Fruit fly (Drosophila melanogaster): ENCODE data around the gene CG33494.

CG33494 gene

DNA sequence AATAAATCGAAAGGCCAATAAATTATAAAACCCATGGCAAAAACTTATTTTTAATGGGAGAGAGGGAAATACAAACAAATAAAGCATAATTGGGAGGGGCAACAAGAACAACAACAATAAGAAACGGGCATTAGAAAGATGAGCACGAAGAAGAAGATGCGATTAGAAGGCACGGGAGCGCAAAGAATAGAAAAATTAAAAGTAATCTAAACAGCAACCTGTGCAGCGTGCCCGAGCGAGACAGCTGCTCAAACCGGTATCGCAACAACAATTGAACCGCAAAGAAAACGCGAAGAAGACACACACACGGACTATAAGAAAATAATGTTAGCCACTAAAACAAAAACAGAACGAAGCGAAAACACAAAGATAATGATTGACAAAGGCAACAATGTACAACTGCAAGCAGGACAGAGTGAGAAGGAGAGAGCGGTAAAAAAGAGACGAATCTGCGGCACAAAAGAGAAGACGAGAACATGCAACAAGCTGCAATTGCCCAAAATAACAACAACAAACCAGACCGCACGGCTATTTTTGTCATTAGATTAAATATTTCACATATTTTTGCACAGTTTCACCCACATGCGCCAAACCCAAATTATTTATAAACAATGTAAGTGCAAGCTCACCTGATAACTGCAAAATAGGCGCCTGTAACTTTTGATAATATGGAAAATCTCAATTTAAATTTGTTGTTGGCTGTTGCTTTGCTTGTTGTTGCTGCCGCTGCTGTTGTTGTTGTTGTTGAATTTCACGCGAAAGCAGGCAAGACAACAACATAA, 22.9 kb downstream of the CG33494 start (continued):
- TF ChIP-seq CG10274 (GFP tag; optimal IDR thresholded peaks at IDR 0.05): no peak
- no peak for TF ChIP-seq crol (GFP tag; IDR thresholded peaks at IDR 0.05)
- TF ChIP-seq BtbVII (GFP tag; optimal IDR thresholded peaks at IDR 0.05): no peak
- TF ChIP-seq CG4360 (GFP tag; IDR thresholded peaks at IDR 0.05): peak; percentile 98
- no peak for TF ChIP-seq az2 (GFP tag; optimal IDR thresholded peaks at IDR 0.05)
- no peak for TF ChIP-seq pnt (GFP tag; optimal IDR thresholded peaks at IDR 0.05)
- TF ChIP-seq h (optimal IDR thresholded peaks at IDR 0.05): no peak
- TF ChIP-seq CG16863 (GFP tag; optimal IDR thresholded peaks at IDR 0.05): no peak
- TF ChIP-seq gce (GFP tag; IDR thresholded peaks at IDR 0.05): no peak
- no peak for TF ChIP-seq Eip74EF (GFP tag; optimal IDR thresholded peaks at IDR 0.05)
- no peak for TF ChIP-seq hkb (optimal IDR thresholded peaks at IDR 0.05)
- peak; percentile 11; the same call in 1 of the 2 replicates for TF ChIP-seq hkb (GFP tag; IDR thresholded peaks at IDR 0.05)
- TF ChIP-seq CG14710 (tag; optimal IDR thresholded peaks at IDR 0.05): no peak
- no peak for TF ChIP-seq da (GFP tag; optimal IDR thresholded peaks at IDR 0.05)
- no peak for TF ChIP-seq Rx (GFP tag; IDR thresholded peaks at IDR 0.05)
- no peak for TF ChIP-seq CG14441 (GFP tag; IDR thresholded peaks at IDR 0.05)
- TF ChIP-seq CG14014 (GFP tag; IDR thresholded peaks at IDR 0.05): no peak
- TF ChIP-seq insv (GFP tag; optimal IDR thresholded peaks at IDR 0.05): no peak
- 0 out of 4 replicates have a peak, but pooled peaks have one; percentile 6 for TF ChIP-seq chinmo (GFP tag; IDR thresholded peaks at IDR 0.05; ENCODE audit: partially characterized antibody)
- TF ChIP-seq CG11247 (GFP tag; IDR thresholded peaks at IDR 0.05): no peak
- TF ChIP-seq sna (GFP tag; IDR thresholded peaks at IDR 0.05; ENCODE audit: partially characterized antibody): no peak
- TF ChIP-seq exex (tag; optimal IDR thresholded peaks at IDR 0.05): no peak
- no peak for TF ChIP-seq CG12391 (tag; optimal IDR thresholded peaks at IDR 0.05)
- TF ChIP-seq Hr3 (GFP tag; optimal IDR thresholded peaks at IDR 0.05): no peak
- no peak for TF ChIP-seq CG43689 (GFP tag; IDR thresholded peaks at IDR 0.05)
- no peak for TF ChIP-seq esg (GFP tag; conservative IDR thresholded peaks at IDR 0.05)
- TF ChIP-seq ap (GFP tag; IDR thresholded peaks at IDR 0.05): no peak
- no peak for TF ChIP-seq CG4820 (GFP tag; optimal IDR thresholded peaks at IDR 0.05)
- TF ChIP-seq CG1602 (GFP tag; optimal IDR thresholded peaks at IDR 0.05): no peak

- no peak for TF ChIP-seq CG7372 (GFP tag; IDR thresholded peaks at IDR 0.05)
- TF ChIP-seq sqz (GFP tag; optimal IDR thresholded peaks at IDR 0.05): peak; percentile 26
Measured at dm6 chr3R:25466166-25466565, 28.8 kb downstream of the CG33494 start.

DNA sequence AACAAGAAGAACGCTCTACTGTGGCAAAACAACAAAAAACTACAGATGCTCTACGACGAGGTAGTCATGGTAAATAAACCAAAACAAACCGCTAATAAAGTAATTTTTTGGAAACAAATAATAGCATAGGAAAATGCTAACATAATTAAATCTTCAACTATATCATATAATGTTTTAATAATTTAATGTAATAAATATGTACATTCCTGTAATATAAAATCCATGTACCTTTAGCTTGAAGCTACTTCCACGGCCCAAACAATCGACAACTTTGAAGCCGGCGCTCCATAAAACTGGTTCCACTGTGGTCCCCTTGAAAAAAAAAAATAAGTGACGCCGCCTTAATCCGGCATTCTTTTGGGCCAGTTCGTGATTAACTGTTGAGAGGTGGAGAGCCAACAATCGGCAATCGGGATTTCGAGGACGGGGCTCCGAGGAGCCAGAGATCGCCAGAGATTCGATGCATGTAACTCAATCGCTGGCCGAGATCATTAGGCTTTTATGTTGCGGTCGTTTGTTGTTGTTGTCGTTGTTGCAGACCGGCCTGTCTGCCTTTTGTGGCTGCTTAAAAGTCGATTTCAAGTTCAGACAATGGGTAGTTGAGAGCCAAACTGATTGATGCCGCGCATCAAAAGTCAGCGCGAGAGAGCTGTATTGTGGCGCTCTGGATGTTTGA, 32.2 kb downstream of the CG33494 start:
- peak; percentile 33; the same call in 1 of the 2 replicates for TF ChIP-seq CG3847 (GFP tag; IDR thresholded peaks at IDR 0.05)
- TF ChIP-seq kay (GFP tag; optimal IDR thresholded peaks at IDR 0.05): no peak
- peak; percentile 46 for TF ChIP-seq Asciz (GFP tag; optimal IDR thresholded peaks at IDR 0.05)
- no peak; the same call in 1 of the 2 replicates for TF ChIP-seq HLH3B (GFP tag; IDR thresholded peaks at IDR 0.05)
- peak; percentile 71 for TF ChIP-seq gem (tag; optimal IDR thresholded peaks at IDR 0.05)
- TF ChIP-seq chinmo (GFP tag; IDR thresholded peaks at IDR 0.05; ENCODE audit: partially characterized antibody): peak; percentile 81
- no peak for TF ChIP-seq Trl (optimal IDR thresholded peaks at IDR 0.05)
- TF ChIP-seq Trl (GFP tag; optimal IDR thresholded peaks at IDR 0.05): no peak
- no peak for TF ChIP-seq zfh1 (GFP tag; IDR thresholded peaks at IDR 0.05)
- no peak for TF ChIP-seq chif (GFP tag; optimal IDR thresholded peaks at IDR 0.05)
- TF ChIP-seq CG30020 (tag; optimal IDR thresholded peaks at IDR 0.05): no peak
- TF ChIP-seq CG2889 (GFP tag; IDR thresholded peaks at IDR 0.05): no peak
- peak; percentile 28; the same call in 1 of the 2 replicates for TF ChIP-seq seq (GFP tag; IDR thresholded peaks at IDR 0.05)
- TF ChIP-seq Sin3A (optimal IDR thresholded peaks at IDR 0.05): no peak
- no peak for TF ChIP-seq zfh2 (GFP tag; optimal IDR thresholded peaks at IDR 0.05)
- no peak for TF ChIP-seq Mes4 (GFP tag; optimal IDR thresholded peaks at IDR 0.05)
- peak; percentile 54; the same call in 1 of the 3 replicates for TF ChIP-seq CG11695 (GFP tag; IDR thresholded peaks at IDR 0.05)
- TF ChIP-seq Optix (GFP tag; IDR thresholded peaks at IDR 0.05): no peak
- peak; percentile 48; the same call in 1 of the 2 replicates for TF ChIP-seq CG31441 (GFP tag; IDR thresholded peaks at IDR 0.05)
- no peak for TF ChIP-seq CG16863 (GFP tag; optimal IDR thresholded peaks at IDR 0.05)
- no peak for TF ChIP-seq CG8089 (GFP tag; optimal IDR thresholded peaks at IDR 0.05)
